Worm (Caenorhabditis elegans): ENCODE data around the gene Y22D7AL.3.

ce11 chrIII:1680393-1680792 lies 39.1 kb downstream of the Y22D7AL.3 start:
- TF ChIP-seq mdl-1 (tag; optimal IDR thresholded peaks at IDR 0.05) (no peak), sup-37 (GFP tag; optimal IDR thresholded peaks at IDR 0.05) (no peak), ama-1 (optimal IDR thresholded peaks at IDR 0.05) (no peak), nhr-28 (tag; optimal IDR thresholded peaks at IDR 0.05) (no peak), lin-13 (GFP tag; optimal IDR thresholded peaks at IDR 0.05) (no peak), sptf-1 (tag; optimal IDR thresholded peaks at IDR 0.05) (no peak), blmp-1 (tag; optimal IDR thresholded peaks at IDR 0.05) (no peak), nhr-76 (tag; optimal IDR thresholded peaks at IDR 0.05) (no peak), fos-1 (tag; optimal IDR thresholded peaks at IDR 0.05) (no peak), pqm-1 (tag; optimal IDR thresholded peaks at IDR 0.05) (no peak), ceh-82 (tag; optimal IDR thresholded peaks at IDR 0.05) (no peak)

Data from whole organism, L1 larva.